Worm (Caenorhabditis elegans) whole organism, L3 larva: Measurements from ENCODE around the gene tbx-38.
"Not testable (repeated sequence)": the region's sequence is repeated elsewhere in the genome, so short reads cannot be mapped to it uniquely, and the experiment has no call there.

Experiments
- ZK546.5 ChIP-seq: sonication (generic microtip); optimal IDR thresholded peaks from 2 replicates; lab custom pipeline; 2017; ENCODE audit warnings: missing biosample characterization, missing genetic modification characterization
- aly-2 ChIP-seq: fragments of 150-350 bp; optimal IDR thresholded peaks from 2 replicates; lab custom pipeline; 2014; ENCODE audit warnings: missing biosample characterization, missing genetic modification characterization
- ama-1 ChIP-seq: fragments of 150-350 bp; optimal IDR thresholded peaks from 2 replicates; lab custom pipeline; 2018
- ceh-16 ChIP-seq: sonication (generic microtip); optimal IDR thresholded peaks from 2 replicates; lab custom pipeline; 2017; ENCODE audit warnings: missing biosample characterization, missing genetic modification characterization
- ceh-28 ChIP-seq: fragments of 150-350 bp; optimal IDR thresholded peaks from 2 replicates; lab custom pipeline; 2014; ENCODE audit warnings: missing biosample characterization, missing genetic modification reagents, missing genetic modification characterization
- ceh-82 ChIP-seq: fragments of 150-350 bp; optimal IDR thresholded peaks from 2 replicates; lab custom pipeline; 2014; ENCODE audit warnings: missing biosample characterization, missing genetic modification characterization
- ceh-9 ChIP-seq: sonication (generic microtip); optimal IDR thresholded peaks from 2 replicates; lab custom pipeline; 2018; ENCODE audit warnings: missing biosample characterization, missing genetic modification characterization
- daf-12 ChIP-seq: fragments of 150-350 bp; optimal IDR thresholded peaks from 2 replicates; lab custom pipeline; 2014; ENCODE audit warnings: missing biosample characterization, missing genetic modification reagents, missing genetic modification characterization
- egl-27 ChIP-seq: sonication (generic microtip); optimal IDR thresholded peaks from 4 replicates; lab custom pipeline; 2017; ENCODE audit warnings: missing biosample characterization, missing genetic modification reagents, missing genetic modification characterization
- egl-5 ChIP-seq: fragments of 150-350 bp; optimal IDR thresholded peaks from 2 replicates; lab custom pipeline; 2017; ENCODE audit warnings: missing biosample characterization, missing genetic modification reagents, missing genetic modification characterization, inconsistent platforms
- eor-1 ChIP-seq, 2 experiments: fragments of 150-350 bp; optimal IDR thresholded peaks; 2 replicates each; lab custom pipeline; 2014 to 2018; ENCODE audit warnings: missing biosample characterization in 2 of 2, missing genetic modification characterization in 2 of 2
- fkh-10 ChIP-seq: sonication (generic microtip); optimal IDR thresholded peaks from 2 replicates; lab custom pipeline; 2017; ENCODE audit warnings: missing biosample characterization, missing genetic modification reagents, missing genetic modification characterization
- fkh-2 ChIP-seq: fragments of 150-350 bp; optimal IDR thresholded peaks from 2 replicates; lab custom pipeline; 2014; ENCODE audit warnings: missing biosample characterization, missing genetic modification reagents, missing genetic modification characterization
- fos-1 ChIP-seq: fragments of 150-350 bp; optimal IDR thresholded peaks from 2 replicates; lab custom pipeline; 2014; ENCODE audit warnings: missing biosample characterization, missing genetic modification characterization
- hmg-11 ChIP-seq: sonication (generic microtip); optimal IDR thresholded peaks from 2 replicates; lab custom pipeline; 2016; ENCODE audit warnings: missing genetic modification characterization, missing compliant biosample characterization
- jun-1 ChIP-seq: fragments of 150-350 bp; optimal IDR thresholded peaks from 2 replicates; lab custom pipeline; 2014; ENCODE audit warnings: missing biosample characterization, missing genetic modification reagents, missing genetic modification characterization
- lin-15B ChIP-seq: fragments of 150-350 bp; optimal IDR thresholded peaks from 2 replicates; lab custom pipeline; 2014; ENCODE audit warnings: missing biosample characterization, missing genetic modification characterization
- lsy-12 ChIP-seq: sonication (generic microtip); optimal IDR thresholded peaks from 2 replicates; lab custom pipeline; 2016; ENCODE audit warnings: mild to moderate bottlenecking, missing genetic modification characterization, missing compliant biosample characterization
- mdl-1 ChIP-seq: fragments of 150-350 bp; optimal IDR thresholded peaks from 2 replicates; lab custom pipeline; 2014; ENCODE audit warnings: missing biosample characterization, missing genetic modification characterization
- mml-1 ChIP-seq: fragments of 150-350 bp; sonication (generic microtip); optimal IDR thresholded peaks from 3 replicates; lab custom pipeline; 2014; ENCODE audit warnings: missing biosample characterization, missing genetic modification characterization
- nfya-1 ChIP-seq: sonication (generic microtip); optimal IDR thresholded peaks from 2 replicates; lab custom pipeline; 2017; ENCODE audit warnings: missing genetic modification characterization, mild to moderate bottlenecking, missing compliant biosample characterization, antibody characterized with exemption, moderate library complexity; ENCODE audit not compliant: insufficient read depth
- nhr-11 ChIP-seq: fragments of 150-350 bp; optimal IDR thresholded peaks from 2 replicates; lab custom pipeline; 2014; ENCODE audit warnings: missing biosample characterization, missing genetic modification characterization
- nhr-12 ChIP-seq: fragments of 150-350 bp; optimal IDR thresholded peaks from 2 replicates; lab custom pipeline; 2014; ENCODE audit warnings: missing biosample characterization, missing genetic modification characterization
- nhr-23 ChIP-seq: fragments of 150-350 bp; optimal IDR thresholded peaks from 2 replicates; lab custom pipeline; 2014; ENCODE audit warnings: missing biosample characterization, missing genetic modification reagents, missing genetic modification characterization
- nhr-237 ChIP-seq: fragments of 150-350 bp; optimal IDR thresholded peaks from 2 replicates; lab custom pipeline; 2014; ENCODE audit warnings: missing biosample characterization, missing genetic modification characterization
- nhr-25 ChIP-seq: sonication (generic microtip); optimal IDR thresholded peaks from 2 replicates; lab custom pipeline; 2017; ENCODE audit warnings: missing biosample characterization, missing genetic modification characterization
- nhr-28 ChIP-seq: fragments of 150-350 bp; optimal IDR thresholded peaks from 2 replicates; lab custom pipeline; 2014; ENCODE audit warnings: missing biosample characterization, missing genetic modification characterization
- nhr-43 ChIP-seq: sonication (generic microtip); optimal IDR thresholded peaks from 2 replicates; lab custom pipeline; 2016; ENCODE audit warnings: mild to moderate bottlenecking, missing genetic modification characterization, missing compliant biosample characterization; ENCODE audit not compliant: poor library complexity, severe bottlenecking
- nhr-67 ChIP-seq: fragments of 150-350 bp; optimal IDR thresholded peaks from 2 replicates; lab custom pipeline; 2014; ENCODE audit warnings: missing biosample characterization, missing genetic modification characterization
- nhr-77 ChIP-seq: fragments of 150-350 bp; optimal IDR thresholded peaks from 2 replicates; lab custom pipeline; 2014; ENCODE audit warnings: missing biosample characterization, missing genetic modification characterization
- pha-4 ChIP-seq: fragments of 150-350 bp; optimal IDR thresholded peaks from 2 replicates; lab custom pipeline; 2014; ENCODE audit warnings: missing biosample characterization, missing genetic modification reagents, missing genetic modification characterization
- pqm-1 ChIP-seq: fragments of 150-350 bp; optimal IDR thresholded peaks from 2 replicates; lab custom pipeline; 2017; ENCODE audit warnings: missing biosample characterization, missing genetic modification characterization, inconsistent platforms
- snpc-4 ChIP-seq: fragments of 150-350 bp; optimal IDR thresholded peaks from 2 replicates; lab custom pipeline; 2014; ENCODE audit warnings: missing biosample characterization, missing genetic modification characterization
- unc-39 ChIP-seq: sonication (generic microtip); optimal IDR thresholded peaks from 4 replicates; lab custom pipeline; 2017; ENCODE audit warnings: missing biosample characterization, missing genetic modification characterization
- zag-1 ChIP-seq: fragments of 150-350 bp; optimal IDR thresholded peaks from 2 replicates; lab custom pipeline; 2014; ENCODE audit warnings: missing biosample characterization, missing genetic modification characterization
- ztf-11 ChIP-seq: fragments of 150-350 bp; optimal IDR thresholded peaks from 2 replicates; lab custom pipeline; 2014; ENCODE audit warnings: missing biosample characterization, missing genetic modification characterization
- ztf-4 ChIP-seq: fragments of 150-350 bp; optimal IDR thresholded peaks from 2 replicates; lab custom pipeline; 2014; ENCODE audit warnings: missing biosample characterization, missing genetic modification characterization

Gene tbx-38

ce11 chrIII:11780183-11780664 is 5.6 kb downstream of the tbx-38 start, which contains the start of gene C24H11.5:
Gene C24H11.5 (plus strand): TSS chrIII:11780233.
- TF ChIP-seq ama-1 (no peak), mml-1 (no peak), ceh-9 (tag; lab: Kevin White, UChicago) (no peak), unc-39 (tag; lab: Kevin White, UChicago) (no peak), nfya-1 (tag; lab: Kevin White, UChicago) (no peak), egl-27 (tag; lab: Kevin White, UChicago) (no peak), jun-1 (tag; lab: Kevin White, UChicago) (no peak), zag-1 (tag; lab: Kevin White, UChicago) (no peak), nhr-11 (tag; lab: Kevin White, UChicago) (no peak)

ce11 chrIII:11777321-11777720 is 8.5 kb downstream of the tbx-38 start, which contains the start of gene mdt-21:
Gene mdt-21 (plus strand): TSS chrIII:11777621.
- TF ChIP-seq fos-1 (no peak), ztf-11 (tag; lab: Kevin White, UChicago) (no peak), snpc-4 (no peak), hmg-11 (tag; lab: Kevin White, UChicago) (no peak), ZK546.5 (tag; lab: Kevin White, UChicago) (no peak), ceh-28 (tag; lab: Kevin White, UChicago) (no peak)

- TF ChIP-seq ceh-28 (tag; lab: Kevin White, UChicago) (no peak), egl-5 (tag; lab: Kevin White, UChicago) (peak; percentile 22), ztf-11 (tag; lab: Kevin White, UChicago) (no peak), nfya-1 (tag; lab: Kevin White, UChicago) (peak; percentile 58), ceh-16 (tag; lab: Kevin White, UChicago) (no peak), aly-2 (tag; lab: Kevin White, UChicago) (no peak), pha-4 (tag; lab: Kevin White, UChicago) (peak; percentile 70), lin-15B (tag; lab: Kevin White, UChicago) (peak; percentile 29), snpc-4 (peak; percentile 44), fos-1 (no peak), nhr-23 (tag; lab: Kevin White, UChicago) (peak; percentile 68), nhr-25 (tag; lab: Kevin White, UChicago) (peak; percentile 28)
Measured at ce11 chrIII:11774508-11775000, 11.3 kb downstream of the tbx-38 start, which contains the start of gene immp-1. Gene immp-1 (plus strand): TSS chrIII:11774950.

- not testable (repeated sequence) for TF ChIP-seq ztf-4 (tag; lab: Kevin White, UChicago); snpc-4; nhr-237 (tag; lab: Kevin White, UChicago)
Measured at ce11 chrIII:11773581-11773980, 12.3 kb downstream of the tbx-38 start, which contains the start of gene gbf-1. Gene gbf-1 (minus strand): TSS chrIII:11773681.

ce11 chrIII:11760634-11761033 is 25.2 kb downstream of the tbx-38 start:
- no peak for TF ChIP-seq aly-2 (tag; lab: Kevin White, UChicago)
- TF ChIP-seq ama-1 = no peak
- TF ChIP-seq nhr-12 (tag; lab: Kevin White, UChicago) = no peak
- TF ChIP-seq nfya-1 (tag; lab: Kevin White, UChicago) = no peak
- no peak for TF ChIP-seq ceh-82 (tag; lab: Kevin White, UChicago)
- TF ChIP-seq nhr-25 (tag; lab: Kevin White, UChicago) = no peak
- no peak for TF ChIP-seq jun-1 (tag; lab: Kevin White, UChicago)
- TF ChIP-seq pqm-1 (tag; lab: Kevin White, UChicago) = no peak
- TF ChIP-seq pha-4 (tag; lab: Kevin White, UChicago) = no peak
- no peak for TF ChIP-seq hmg-11 (tag; lab: Kevin White, UChicago)
- no peak for TF ChIP-seq daf-12
- TF ChIP-seq nhr-237 (tag; lab: Kevin White, UChicago) = no peak
- TF ChIP-seq fkh-2 (tag; lab: Kevin White, UChicago) = no peak
- TF ChIP-seq fkh-10 (GFP tag; lab: Kevin White, UChicago) = no peak
- TF ChIP-seq, all 47 proteins: peak for 0

- TF ChIP-seq nhr-77 (tag; lab: Kevin White, UChicago) (no peak), ceh-16 (tag; lab: Kevin White, UChicago) (no peak), ceh-28 (tag; lab: Kevin White, UChicago) (no peak), lsy-12 (tag; lab: Kevin White, UChicago) (no peak), ceh-9 (tag; lab: Kevin White, UChicago) (no peak), eor-1 (tag; optimal IDR thresholded peaks at IDR 0.05; lab: Kevin White, UChicago) (no peak), ztf-11 (tag; lab: Kevin White, UChicago) (no peak), nhr-43 (tag; lab: Kevin White, UChicago) (no peak), fkh-2 (tag; lab: Kevin White, UChicago) (no peak), ama-1 (no peak), mdl-1 (tag; lab: Kevin White, UChicago) (no peak), nhr-11 (tag; lab: Kevin White, UChicago) (no peak), nhr-28 (tag; lab: Kevin White, UChicago) (no peak), nhr-67 (tag; lab: Kevin White, UChicago) (no peak), lin-15B (tag; lab: Kevin White, UChicago) (no peak), nhr-12 (tag; lab: Kevin White, UChicago) (no peak)
- TF ChIP-seq, all 47 proteins: peak for 0
Measured at ce11 chrIII:11757892-11758291, 28.0 kb downstream of the tbx-38 start.
